Worm (Caenorhabditis elegans) whole organism, L2 larva: Measurements from ENCODE around the gene tag-325.
A peak's percentile ranks its signal among the peaks of the same experiment; 100 is the strongest.

Experiments
- C34F6.9 ChIP-seq: fragments of 150-350 bp; optimal IDR thresholded peaks from 2 replicates; lab custom pipeline; 2014; ENCODE audit warnings: missing biosample characterization, missing genetic modification characterization
- F13H6.1 ChIP-seq: sonication (generic microtip); optimal IDR thresholded peaks from 2 replicates; lab custom pipeline; 2016; ENCODE audit warnings: missing genetic modification characterization, missing compliant biosample characterization
- R02D3.7 ChIP-seq: fragments of 150-350 bp; optimal IDR thresholded peaks from 2 replicates; lab custom pipeline; 2014; ENCODE audit warnings: missing biosample characterization, missing genetic modification characterization
- Y55F3AM.14 ChIP-seq: fragments of 200-800 bp; sonication (Bioruptor generic); optimal IDR thresholded peaks from 2 replicates; lab custom pipeline; 2018; ENCODE audit warnings: mild to moderate bottlenecking, missing genetic modification characterization, missing compliant biosample characterization
- aly-2 ChIP-seq: fragments of 150-350 bp; optimal IDR thresholded peaks from 2 replicates; lab custom pipeline; 2014; ENCODE audit warnings: missing biosample characterization, missing genetic modification characterization
- ama-1 ChIP-seq: fragments of 150-350 bp; optimal IDR thresholded peaks from 2 replicates; lab custom pipeline; 2018; ENCODE audit warnings: inconsistent platforms
- blmp-1 ChIP-seq: sonication (generic microtip); optimal IDR thresholded peaks from 2 replicates; lab custom pipeline; 2017; ENCODE audit warnings: missing genetic modification characterization, mild to moderate bottlenecking, missing compliant biosample characterization, antibody characterized with exemption, moderate library complexity; ENCODE audit not compliant: insufficient read depth
- crh-2 ChIP-seq: sonication (generic microtip); optimal IDR thresholded peaks from 2 replicates; lab custom pipeline; 2017; ENCODE audit warnings: missing biosample characterization, missing genetic modification characterization
- egl-27 ChIP-seq: sonication (generic microtip); optimal IDR thresholded peaks from 3 replicates; lab custom pipeline; 2017; ENCODE audit warnings: missing biosample characterization, missing genetic modification reagents, missing genetic modification characterization
- elt-3 ChIP-seq: sonication (generic microtip); optimal IDR thresholded peaks from 2 replicates; lab custom pipeline; 2017; ENCODE audit warnings: missing biosample characterization, missing genetic modification characterization
- fos-1 ChIP-seq: fragments of 150-350 bp; optimal IDR thresholded peaks from 2 replicates; lab custom pipeline; 2014; ENCODE audit warnings: missing biosample characterization, missing genetic modification characterization
- gmeb-1 ChIP-seq: fragments of 150-350 bp; optimal IDR thresholded peaks from 2 replicates; lab custom pipeline; 2014; ENCODE audit warnings: missing biosample characterization, missing genetic modification characterization
- lin-13 ChIP-seq: fragments of 150-350 bp; optimal IDR thresholded peaks from 2 replicates; lab custom pipeline; 2014; ENCODE audit warnings: missing biosample characterization, missing genetic modification reagents, missing genetic modification characterization
- lin-39 ChIP-seq: fragments of 150-350 bp; optimal IDR thresholded peaks from 2 replicates; lab custom pipeline; 2014; ENCODE audit warnings: missing biosample characterization, missing genetic modification reagents, missing genetic modification characterization
- lsy-2 ChIP-seq, 2 experiments: fragments of 150-350 bp in 1 of 2; sonication (generic microtip) in 1 of 2; optimal IDR thresholded peaks; 2 replicates each; lab custom pipeline; 2014 to 2017; ENCODE audit warnings: missing biosample characterization in 2 of 2, missing genetic modification characterization in 2 of 2
- mab-5 ChIP-seq: fragments of 150-350 bp; optimal IDR thresholded peaks from 2 replicates; lab custom pipeline; 2014; ENCODE audit warnings: missing biosample characterization, missing genetic modification characterization
- mbf-1 ChIP-seq: sonication (generic microtip); optimal IDR thresholded peaks from 2 replicates; lab custom pipeline; 2017; ENCODE audit warnings: missing biosample characterization, missing genetic modification characterization
- mdl-1 ChIP-seq, 2 experiments: fragments of 150-350 bp in 1 of 2; sonication (generic microtip) in 1 of 2; optimal IDR thresholded peaks; 2 replicates each; lab custom pipeline; 2017; ENCODE audit warnings: missing biosample characterization in 2 of 2, missing genetic modification characterization in 2 of 2
- nhr-10 ChIP-seq: sonication (generic microtip); optimal IDR thresholded peaks from 2 replicates; lab custom pipeline; 2017; ENCODE audit warnings: missing biosample characterization, missing genetic modification characterization
- nhr-11 ChIP-seq: fragments of 150-350 bp; optimal IDR thresholded peaks from 2 replicates; lab custom pipeline; 2014; ENCODE audit warnings: missing biosample characterization, missing genetic modification characterization
- nhr-12 ChIP-seq: fragments of 150-350 bp; optimal IDR thresholded peaks from 2 replicates; lab custom pipeline; 2014; ENCODE audit warnings: missing biosample characterization, missing genetic modification characterization
- nhr-129 ChIP-seq: fragments of 150-350 bp; optimal IDR thresholded peaks from 2 replicates; lab custom pipeline; 2014; ENCODE audit warnings: missing biosample characterization, missing genetic modification characterization
- nhr-21 ChIP-seq: fragments of 150-350 bp; optimal IDR thresholded peaks from 2 replicates; lab custom pipeline; 2014; ENCODE audit warnings: missing biosample characterization, missing genetic modification characterization
- nhr-6 ChIP-seq: fragments of 150-350 bp; optimal IDR thresholded peaks from 2 replicates; lab custom pipeline; 2014; ENCODE audit warnings: missing biosample characterization, missing genetic modification characterization
- sem-4 ChIP-seq: fragments of 150-350 bp; optimal IDR thresholded peaks from 2 replicates; lab custom pipeline; 2014; ENCODE audit warnings: missing biosample characterization, missing genetic modification reagents, missing genetic modification characterization
- sma-3 ChIP-seq: sonication (generic microtip); optimal IDR thresholded peaks from 2 replicates; lab custom pipeline; 2016; ENCODE audit warnings: missing genetic modification reagents, missing genetic modification characterization, missing compliant biosample characterization
- sma-9 ChIP-seq, 2 experiments: fragments of 150-350 bp in 1 of 2; sonication (generic microtip) in 1 of 2; optimal IDR thresholded peaks; 2 replicates each; lab custom pipeline; 2014 to 2016; ENCODE audit warnings: missing genetic modification characterization in 2 of 2, mild to moderate bottlenecking in 1 of 2, missing biosample characterization in 1 of 2, missing compliant biosample characterization in 1 of 2, missing genetic modification reagents in 1 of 2, moderate library complexity in 1 of 2
- snpc-4 ChIP-seq: fragments of 150-350 bp; optimal IDR thresholded peaks from 2 replicates; lab custom pipeline; 2014; ENCODE audit warnings: missing biosample characterization, missing genetic modification characterization
- unc-55 ChIP-seq: fragments of 150-350 bp; sonication (generic microtip); optimal IDR thresholded peaks from 3 replicates; lab custom pipeline; 2014; ENCODE audit warnings: missing biosample characterization, missing genetic modification reagents, missing genetic modification characterization
- unc-62 ChIP-seq: fragments of 150-350 bp; optimal IDR thresholded peaks from 2 replicates; lab custom pipeline; 2014; ENCODE audit warnings: missing biosample characterization, missing genetic modification reagents, missing genetic modification characterization
- zag-1 ChIP-seq: fragments of 150-350 bp; optimal IDR thresholded peaks from 2 replicates; lab custom pipeline; 2014; ENCODE audit warnings: missing biosample characterization, missing genetic modification characterization
- ztf-11 ChIP-seq: sonication (generic microtip); optimal IDR thresholded peaks from 2 replicates; lab custom pipeline; 2017; ENCODE audit warnings: missing biosample characterization, missing genetic modification characterization
- ztf-4 ChIP-seq: fragments of 150-350 bp; optimal IDR thresholded peaks from 2 replicates; lab custom pipeline; 2014; ENCODE audit warnings: missing biosample characterization, missing genetic modification characterization

tag-325 gene

ce11 chrIII:4792560-4793136 lies 4.0 kb upstream of the tag-325 start, which contains the start of gene mip-1:
mip-1 (plus strand) TSS chrIII:4793086.
- TF ChIP-seq R02D3.7 (tag; lab: Kevin White, UChicago), result no peak

- no peak for TF ChIP-seq mab-5 (tag; lab: Kevin White, UChicago)
- no peak for TF ChIP-seq aly-2 (tag; lab: Kevin White, UChicago)
- no peak for TF ChIP-seq Y55F3AM.14 (GFP tag; lab: Kevin White, UChicago)
- TF ChIP-seq mdl-1 (tag; optimal IDR thresholded peaks at IDR 0.05; lab: Kevin White, UChicago), result peak in 1 of 2 experiments; percentile 4
- TF ChIP-seq gmeb-1 (tag; lab: Kevin White, UChicago), result peak; percentile 35
- TF ChIP-seq lsy-2 (tag; optimal IDR thresholded peaks at IDR 0.05; lab: Kevin White, UChicago), result peak; percentile 19 to 80
- peak; percentile 70 for TF ChIP-seq lin-13 (GFP tag; lab: Kevin White, UChicago)
- no peak for TF ChIP-seq unc-62
- no peak for TF ChIP-seq lin-39 (tag; lab: Kevin White, UChicago)
- TF ChIP-seq ama-1 (lab: Kevin White, UChicago), result no peak
- TF ChIP-seq nhr-129 (tag; lab: Kevin White, UChicago), result peak; percentile 76
- no peak for TF ChIP-seq nhr-10 (tag; lab: Kevin White, UChicago)
- TF ChIP-seq blmp-1, result no peak
- no peak for TF ChIP-seq nhr-11 (tag; lab: Kevin White, UChicago)
- TF ChIP-seq crh-2 (tag; lab: Kevin White, UChicago), result peak; percentile 66
- TF ChIP-seq snpc-4 (tag; lab: Kevin White, UChicago), result no peak
- TF ChIP-seq F13H6.1 (tag; lab: Kevin White, UChicago), result peak; percentile 73
- peak; percentile 100 for TF ChIP-seq fos-1 (tag; lab: Kevin White, UChicago)
- peak; percentile 53 for TF ChIP-seq nhr-21 (tag; lab: Kevin White, UChicago)
- no peak for TF ChIP-seq mbf-1
- TF ChIP-seq nhr-6 (tag; lab: Kevin White, UChicago), result peak; percentile 23
- TF ChIP-seq unc-55 (GFP tag; lab: Kevin White, UChicago), result peak; percentile 55
- TF ChIP-seq sma-9 (GFP tag; optimal IDR thresholded peaks at IDR 0.05; lab: Kevin White, UChicago), result peak; percentile 65
- TF ChIP-seq sma-9 (tag; optimal IDR thresholded peaks at IDR 0.05; lab: Kevin White, UChicago), result no peak
- peak; percentile 49 for TF ChIP-seq egl-27 (tag; lab: Kevin White, UChicago)
- peak; percentile 38 for TF ChIP-seq sem-4 (tag; lab: Kevin White, UChicago)
- peak; percentile 50 for TF ChIP-seq sma-3
- TF ChIP-seq C34F6.9 (tag; lab: Kevin White, UChicago), result peak; percentile 80
- TF ChIP-seq, all 48 proteins: peak for 16
These were observed 597 bp upstream of the tag-325 start for ce11 chrIII:4796039-4796438.

ce11 chrIII:4802707-4803106 lies 6.1 kb downstream of the tag-325 start, which contains the start of gene metl-5:
metl-5 (plus strand) TSS chrIII:4803007.
- TF ChIP-seq ztf-11 (tag; lab: Kevin White, UChicago) (no peak), nhr-129 (tag; lab: Kevin White, UChicago) (no peak), ztf-4 (no peak)

ce11 chrIII:4806345-4806744 lies 9.7 kb downstream of the tag-325 start:
- TF ChIP-seq mdl-1 (tag; optimal IDR thresholded peaks at IDR 0.05; lab: Kevin White, UChicago), result no peak
- no peak for TF ChIP-seq nhr-6 (tag; lab: Kevin White, UChicago)
- TF ChIP-seq mbf-1, result no peak
- no peak for TF ChIP-seq nhr-129 (tag; lab: Kevin White, UChicago)
- TF ChIP-seq R02D3.7 (tag; lab: Kevin White, UChicago), result no peak
- TF ChIP-seq nhr-12 (tag; lab: Kevin White, UChicago), result no peak
- TF ChIP-seq F13H6.1 (tag; lab: Kevin White, UChicago), result no peak
- TF ChIP-seq gmeb-1 (tag; lab: Kevin White, UChicago), result no peak
- TF ChIP-seq elt-3 (tag; lab: Kevin White, UChicago), result no peak
- no peak for TF ChIP-seq egl-27 (tag; lab: Kevin White, UChicago)
- no peak for TF ChIP-seq zag-1 (tag; lab: Kevin White, UChicago)
- TF ChIP-seq fos-1 (tag; lab: Kevin White, UChicago), result no peak
- TF ChIP-seq blmp-1, result no peak
- TF ChIP-seq aly-2 (tag; lab: Kevin White, UChicago), result no peak

ce11 chrIII:4808089-4808488 lies 11.5 kb downstream of the tag-325 start:
- no peak for TF ChIP-seq C34F6.9 (tag; lab: Kevin White, UChicago)
- TF ChIP-seq lsy-2 (tag; optimal IDR thresholded peaks at IDR 0.05; lab: Kevin White, UChicago), result peak in 1 of 2 experiments; percentile 63
